Fruit fly (Drosophila melanogaster) whole organism, embryonic: ENCODE data around the gene Hand.

Experiments used
- Abd-B ChIP-seq: fragments of 200-800 bp; sonication (Bioruptor generic); optimal IDR thresholded peaks from 2 replicates; lab custom pipeline; 2018; ENCODE audit warnings: missing biosample characterization, mild to moderate bottlenecking, missing genetic modification characterization, moderate library complexity
- CG1024 ChIP-seq: fragments of 200-800 bp; sonication (Bioruptor generic); IDR thresholded peaks from 2 replicates; pipeline ENCODE4 v1.3.6; 2022; ENCODE audit warnings: missing biosample characterization, missing genetic modification characterization
- CG11085 ChIP-seq: fragments of 200-800 bp; sonication (Bioruptor generic); IDR thresholded peaks from 2 replicates; pipeline ENCODE4 v1.3.6; 2022; ENCODE audit warnings: missing biosample characterization, missing genetic modification characterization
- CG11504 ChIP-seq: fragments of 200-800 bp; sonication (Bioruptor generic); optimal IDR thresholded peaks from 3 replicates; lab custom pipeline; 2019; ENCODE audit warnings: missing biosample characterization, mild to moderate bottlenecking, missing genetic modification characterization, moderate library complexity
- CG12236 ChIP-seq: fragments of 200-800 bp; sonication (Bioruptor generic); optimal IDR thresholded peaks from 2 replicates; lab custom pipeline; 2016; ENCODE audit warnings: missing biosample characterization, missing genetic modification characterization
- CG12659 ChIP-seq: fragments of 200-800 bp; sonication (Bioruptor generic); optimal IDR thresholded peaks from 3 replicates; lab custom pipeline; 2017; ENCODE audit warnings: mild to moderate bottlenecking, missing biosample characterization, missing genetic modification reagents, missing genetic modification characterization
- CG13424 ChIP-seq: fragments of 200-800 bp; sonication (Bioruptor generic); optimal IDR thresholded peaks from 2 replicates; lab custom pipeline; 2019; ENCODE audit warnings: missing biosample characterization, mild to moderate bottlenecking, missing genetic modification characterization, moderate library complexity
- CG13775 ChIP-seq: fragments of 200-800 bp; sonication (Bioruptor generic); optimal IDR thresholded peaks from 3 replicates; lab custom pipeline; 2017; ENCODE audit warnings: missing biosample characterization, mild to moderate bottlenecking, missing genetic modification characterization
- CG15514 ChIP-seq: fragments of 200-800 bp; sonication (Bioruptor generic); optimal IDR thresholded peaks from 3 replicates; lab custom pipeline; 2017; ENCODE audit warnings: missing biosample characterization, missing genetic modification characterization, mild to moderate bottlenecking, moderate library complexity, missing genetic modification reagents
- CG15696 ChIP-seq: fragments of 200-800 bp; sonication (Bioruptor generic); optimal IDR thresholded peaks from 2 replicates; lab custom pipeline; 2019; ENCODE audit warnings: missing biosample characterization, mild to moderate bottlenecking, missing genetic modification characterization, moderate library complexity
- CG17359 ChIP-seq: fragments of 200-800 bp; sonication (Bioruptor generic); optimal IDR thresholded peaks from 3 replicates; lab custom pipeline; 2018; ENCODE audit warnings: missing biosample characterization, mild to moderate bottlenecking, missing genetic modification characterization, moderate library complexity
- CG2875 ChIP-seq: fragments of 200-800 bp; sonication (Bioruptor generic); optimal IDR thresholded peaks from 2 replicates; lab custom pipeline; 2017; ENCODE audit warnings: missing biosample characterization, mild to moderate bottlenecking, missing genetic modification characterization, missing genetic modification reagents
- CG3407 ChIP-seq: fragments of 200-800 bp; sonication (Bioruptor generic); optimal IDR thresholded peaks from 2 replicates; lab custom pipeline; 2018; ENCODE audit warnings: missing biosample characterization, mild to moderate bottlenecking, missing genetic modification characterization
- CG34224 ChIP-seq: fragments of 200-800 bp; sonication (Bioruptor generic); IDR thresholded peaks from 3 replicates; pipeline ENCODE4 v1.3.6; 2022; ENCODE audit warnings: missing biosample characterization, missing genetic modification characterization; ENCODE audit not compliant: partially characterized antibody
- CG4328 ChIP-seq: fragments of 200-800 bp; sonication (Bioruptor generic); optimal IDR thresholded peaks from 3 replicates; lab custom pipeline; 2017; ENCODE audit warnings: missing biosample characterization, missing genetic modification reagents, missing genetic modification characterization
- CG5180 ChIP-seq: fragments of 200-800 bp; sonication (Bioruptor generic); optimal IDR thresholded peaks from 3 replicates; lab custom pipeline; 2017; ENCODE audit warnings: missing biosample characterization, missing genetic modification characterization, mild to moderate bottlenecking, moderate library complexity, missing genetic modification reagents
- CG6654 ChIP-seq: fragments of 200-800 bp; sonication (Bioruptor generic); optimal IDR thresholded peaks from 2 replicates; lab custom pipeline; 2017; ENCODE audit warnings: missing biosample characterization, mild to moderate bottlenecking, missing genetic modification characterization
- CG7271 ChIP-seq: fragments of 200-800 bp; sonication (Bioruptor generic); optimal IDR thresholded peaks from 2 replicates; lab custom pipeline; 2018; ENCODE audit warnings: missing biosample characterization, mild to moderate bottlenecking, missing genetic modification characterization, moderate library complexity
- CG7786 ChIP-seq: fragments of 200-800 bp; sonication (Bioruptor generic); optimal IDR thresholded peaks from 2 replicates; lab custom pipeline; 2016; ENCODE audit warnings: missing biosample characterization, missing genetic modification characterization
- CG8290 ChIP-seq, 3 experiments: fragments of 200-800 bp; sonication (Bioruptor generic); optimal IDR thresholded peaks; 2 replicates each; lab custom pipeline; 2016 to 2019; ENCODE audit warnings: missing biosample characterization in 3 of 3, missing genetic modification characterization in 3 of 3, mild to moderate bottlenecking in 2 of 3, moderate library complexity in 1 of 3
- CoRest ChIP-seq: fragments of 200-800 bp; sonication (Bioruptor generic); optimal IDR thresholded peaks from 3 replicates; lab custom pipeline; 2018; ENCODE audit warnings: missing biosample characterization, mild to moderate bottlenecking, missing genetic modification characterization, moderate library complexity
- Deaf1 ChIP-seq: fragments of 200-800 bp; optimal IDR thresholded peaks from 3 replicates; lab custom pipeline; 2019; ENCODE audit warnings: missing biosample characterization, mild to moderate bottlenecking, missing genetic modification characterization, moderate library complexity
- Ets65A ChIP-seq: fragments of 200-800 bp; sonication (Bioruptor generic); peaks from one replicate; lab custom pipeline; 2016; ENCODE audit warnings: missing biosample characterization, missing genetic modification characterization
- Fer1 ChIP-seq: fragments of 200-800 bp; sonication (Bioruptor generic); optimal IDR thresholded peaks from 2 replicates; lab custom pipeline; 2017; ENCODE audit warnings: missing biosample characterization, mild to moderate bottlenecking, missing genetic modification characterization
- PHDP ChIP-seq: fragments of 200-800 bp; sonication (Bioruptor generic); optimal IDR thresholded peaks from 3 replicates; lab custom pipeline; 2018; ENCODE audit warnings: missing biosample characterization, mild to moderate bottlenecking, missing genetic modification characterization, moderate library complexity
- ash1 ChIP-seq: fragments of 200-800 bp; sonication (Bioruptor generic); optimal IDR thresholded peaks from 2 replicates; lab custom pipeline; 2018; ENCODE audit warnings: missing biosample characterization, mild to moderate bottlenecking, missing genetic modification characterization
- cad ChIP-seq: fragments of >200 bp; optimal IDR thresholded peaks from 2 replicates; lab custom pipeline; 2017; ENCODE audit warnings: missing biosample characterization, missing genetic modification characterization
- dm ChIP-seq: fragments of 200-800 bp; sonication (Bioruptor generic); optimal IDR thresholded peaks from 3 replicates; lab custom pipeline; 2016; ENCODE audit warnings: missing biosample characterization, missing genetic modification characterization
- dmrt11E ChIP-seq: fragments of 200-800 bp; sonication (Bioruptor generic); optimal IDR thresholded peaks from 3 replicates; lab custom pipeline; 2018; ENCODE audit warnings: missing biosample characterization, mild to moderate bottlenecking, missing genetic modification characterization, moderate library complexity
- fd102C ChIP-seq: fragments of 200-800 bp; sonication (Bioruptor generic); optimal IDR thresholded peaks from 2 replicates; lab custom pipeline; 2018; ENCODE audit warnings: missing biosample characterization, mild to moderate bottlenecking, missing genetic modification characterization, moderate library complexity
- fd96Cb ChIP-seq: fragments of 200-800 bp; sonication (Bioruptor generic); optimal IDR thresholded peaks from 2 replicates; lab custom pipeline; 2018; ENCODE audit warnings: missing biosample characterization, mild to moderate bottlenecking, missing genetic modification characterization, moderate library complexity
- fru ChIP-seq: fragments of >200 bp; optimal IDR thresholded peaks from 2 replicates; lab custom pipeline; 2017
- her ChIP-seq: fragments of 200-800 bp; sonication (Bioruptor generic); optimal IDR thresholded peaks from 2 replicates; lab custom pipeline; 2016; ENCODE audit warnings: missing biosample characterization, missing genetic modification characterization
- inv ChIP-seq: fragments of 200-800 bp; sonication (Bioruptor generic); IDR thresholded peaks from 2 replicates; pipeline ENCODE4 v1.3.6; 2022; ENCODE audit warnings: missing biosample characterization, missing genetic modification characterization; ENCODE audit not compliant: partially characterized antibody
- jumu ChIP-seq: fragments of 200-800 bp; sonication (Bioruptor generic); optimal IDR thresholded peaks from 3 replicates; lab custom pipeline; 2016; ENCODE audit warnings: missing biosample characterization, missing genetic modification characterization
- lola ChIP-seq, 3 experiments: fragments of >200 bp in 2 of 3; fragments of 200-800 bp in 1 of 3; sonication (Bioruptor generic) in 1 of 3; optimal IDR thresholded peaks; 2 replicates each; lab custom pipeline; 2017 to 2019; ENCODE audit warnings: missing biosample characterization in 3 of 3, missing genetic modification characterization in 3 of 3, mild to moderate bottlenecking in 1 of 3, moderate library complexity in 1 of 3
- mld ChIP-seq: fragments of 200-800 bp; sonication (Bioruptor generic); IDR thresholded peaks from 3 replicates; pipeline ENCODE4 v1.3.6; 2022; ENCODE audit warnings: missing biosample characterization, missing genetic modification characterization; ENCODE audit not compliant: partially characterized antibody
- onecut ChIP-seq: fragments of 200-800 bp; sonication (Bioruptor generic); IDR thresholded peaks from 2 replicates; pipeline ENCODE4 v1.3.6; 2022; ENCODE audit warnings: missing biosample characterization, missing genetic modification characterization
- otp ChIP-seq: fragments of 200-800 bp; sonication (Bioruptor generic); IDR thresholded peaks from 3 replicates; pipeline ENCODE4, ENCODE4 v1.3.6; 2022; ENCODE audit warnings: missing biosample characterization, missing genetic modification characterization
- p53 ChIP-seq: fragments of 200-800 bp; sonication (Bioruptor generic); optimal IDR thresholded peaks from 2 replicates; lab custom pipeline; 2016; ENCODE audit warnings: missing biosample characterization, missing genetic modification characterization
- peb ChIP-seq: fragments of 200-800 bp; sonication (Bioruptor generic); IDR thresholded peaks from 2 replicates; pipeline ENCODE4 v1.3.6; 2022; ENCODE audit warnings: missing biosample characterization, missing genetic modification characterization
- row ChIP-seq: fragments of 200-800 bp; sonication (Bioruptor generic); IDR thresholded peaks from 3 replicates; pipeline ENCODE4 v1.3.6; 2022; ENCODE audit warnings: missing biosample characterization, missing genetic modification characterization
- tap ChIP-seq: fragments of 200-800 bp; optimal IDR thresholded peaks from 3 replicates; lab custom pipeline; 2019; ENCODE audit warnings: missing biosample characterization, mild to moderate bottlenecking, missing genetic modification characterization, moderate library complexity
- tgo ChIP-seq: fragments of 200-800 bp; sonication (Bioruptor generic); IDR thresholded peaks from 3 replicates; pipeline ENCODE4 v1.3.6; 2022; ENCODE audit warnings: missing biosample characterization, missing genetic modification characterization
- trh ChIP-seq: fragments of 200-800 bp; sonication (Bioruptor generic); optimal IDR thresholded peaks from 2 replicates; lab custom pipeline; 2016; ENCODE audit warnings: missing biosample characterization, missing genetic modification characterization
- tup ChIP-seq: fragments of 200-800 bp; sonication (Bioruptor generic); optimal IDR thresholded peaks from 2 replicates; lab custom pipeline; 2016; ENCODE audit warnings: missing biosample characterization, mild to moderate bottlenecking, missing genetic modification characterization, moderate library complexity
- tx ChIP-seq: fragments of 200-800 bp; sonication (Bioruptor generic); optimal IDR thresholded peaks from 2 replicates; lab custom pipeline; 2016; ENCODE audit warnings: missing biosample characterization, missing genetic modification characterization
- wek ChIP-seq: fragments of 200-800 bp; sonication (Bioruptor generic); optimal IDR thresholded peaks from 3 replicates; lab custom pipeline; 2018; ENCODE audit warnings: missing biosample characterization, mild to moderate bottlenecking, missing genetic modification characterization, moderate library complexity
- zf30C ChIP-seq: fragments of 200-800 bp; sonication (Bioruptor generic); optimal IDR thresholded peaks from 3 replicates; lab custom pipeline; 2018; ENCODE audit warnings: missing biosample characterization, mild to moderate bottlenecking, missing genetic modification characterization

Gene Hand

dm6 chr2L:10339212-10339721, 44.1 kb upstream of the Hand start, which contains the start of gene SamDC (continued):
- TF ChIP-seq CG34224 (GFP tag; lab: Robert Waterston, UW) (peak; percentile 79), CG11085 (no peak), tgo (GFP tag; lab: Robert Waterston, UW) (no peak; the same call in 1 of the 3 replicates), her (GFP tag; lab: Kevin White, UChicago) (peak; percentile 39), CG12236 (GFP tag; lab: Kevin White, UChicago) (no peak), tup (GFP tag; lab: Kevin White, UChicago) (no peak), row (GFP tag; lab: Robert Waterston, UW) (peak; percentile 90), CG15696 (tag; lab: Kevin White, UChicago) (peak; percentile 23), cad (GFP tag; lab: Kevin White, UChicago) (no peak), dmrt11E (tag; lab: Kevin White, UChicago) (peak; percentile 38), p53 (GFP tag; lab: Kevin White, UChicago) (no peak), CG3407 (GFP tag; lab: Kevin White, UChicago) (no peak), CG1024 (GFP tag; lab: Robert Waterston, UW) (peak; percentile 95), tx (GFP tag; lab: Kevin White, UChicago) (no peak), fru (lab: Kevin White, UChicago) (no peak), mld (GFP tag; lab: Robert Waterston, UW) (peak; percentile 85), fd102C (GFP tag; lab: Kevin White, UChicago) (no peak), CG17359 (tag; lab: Kevin White, UChicago) (peak; percentile 23), lola (GFP tag; optimal IDR thresholded peaks at IDR 0.05; lab: Kevin White, UChicago) (peak in 2 of 3 experiments; percentile 24 to 98), Fer1 (GFP tag; lab: Kevin White, UChicago) (peak; percentile 44), PHDP (tag; lab: Kevin White, UChicago) (peak; percentile 63), wek (GFP tag; lab: Kevin White, UChicago) (peak; percentile 13), Deaf1 (tag; lab: Kevin White, UChicago) (no peak), Ets65A (peak; percentile 14), CG13424 (tag; lab: Kevin White, UChicago) (peak; percentile 59), dm (GFP tag; lab: Kevin White, UChicago) (peak; percentile 65), CG6654 (GFP tag; lab: Kevin White, UChicago) (no peak), tap (tag; lab: Kevin White, UChicago) (no peak), jumu (GFP tag; lab: Kevin White, UChicago) (peak; percentile 25), CoRest (peak; percentile 66), CG12659 (peak; percentile 74), onecut (GFP tag; lab: Robert Waterston, UW) (0 out of 2 replicates have a peak, but pooled peaks have one; percentile 26), CG4328 (GFP tag; lab: Kevin White, UChicago) (no peak), CG2875 (GFP tag; lab: Kevin White, UChicago) (no peak), CG15514 (GFP tag; lab: Kevin White, UChicago) (peak; percentile 80), fd96Cb (peak; percentile 26), CG13775 (GFP tag; lab: Kevin White, UChicago) (peak; percentile 45), otp (GFP tag; lab: Robert Waterston, UW) (no peak), trh (GFP tag; lab: Kevin White, UChicago) (no peak), CG7271 (tag; lab: Kevin White, UChicago) (no peak), CG8290 (GFP tag; optimal IDR thresholded peaks at IDR 0.05; lab: Kevin White, UChicago) (peak; percentile 80), CG8290 (tag; optimal IDR thresholded peaks at IDR 0.05; lab: Kevin White, UChicago) (peak; percentile 1 to 79), ash1 (peak; percentile 16), CG5180 (GFP tag; lab: Kevin White, UChicago) (peak; percentile 59), peb (GFP tag; lab: Robert Waterston, UW) (no peak; the same call in 1 of the 2 replicates), CG11504 (tag; lab: Kevin White, UChicago) (peak; percentile 73), zf30C (GFP tag; lab: Kevin White, UChicago) (no peak), CG7786 (peak; percentile 16), inv (GFP tag; lab: Robert Waterston, UW) (peak; percentile 81), Abd-B (GFP tag; lab: Kevin White, UChicago) (no peak)
